Worm (Caenorhabditis elegans) whole organism, L4/young adult: ENCODE data around the gene sru-21.

ENCODE experiments used
- dao-5 ChIP-seq: sonication (generic microtip); optimal IDR thresholded peaks from 2 replicates; lab custom pipeline; 2016; ENCODE audit warnings: missing genotype, missing genetic modification characterization, moderate library complexity, missing compliant biosample characterization
- him-1 ChIP-seq: sonication (generic microtip); optimal IDR thresholded peaks from 2 replicates; lab custom pipeline; 2016; ENCODE audit warnings: missing genotype, missing genetic modification reagents, missing genetic modification characterization, missing compliant biosample characterization

ce11 chrIV:13645823-13646222 lies 19.3 kb downstream of the sru-21 start, which contains the start of gene srz-29:
- TF ChIP-seq dao-5 = no peak
- no peak for TF ChIP-seq him-1 (tag; lab: Kevin White, UChicago)
